Worm (Caenorhabditis elegans) whole organism, L4 larva: ENCODE data around the gene F20D12.7.

Source experiments
- D1046.2 ChIP-seq: fragments of 200-800 bp; sonication (Bioruptor generic); IDR thresholded peaks from 2 replicates; pipeline ENCODE4 v1.3.6; 2022; ENCODE audit warnings: missing genetic modification characterization, missing compliant biosample characterization
- F10B5.3 ChIP-seq: sonication (generic microtip); optimal IDR thresholded peaks from 2 replicates; lab custom pipeline; 2016; ENCODE audit warnings: mild to moderate bottlenecking, missing genetic modification characterization, missing compliant biosample characterization
- F26F4.8 ChIP-seq: fragments of 200-800 bp; sonication (Bioruptor generic); conservative IDR thresholded peaks from 2 replicates; pipeline ENCODE4 v1.3.6; 2022; ENCODE audit warnings: missing genetic modification characterization, missing compliant biosample characterization
- F37D6.2 ChIP-seq: sonication (generic microtip); optimal IDR thresholded peaks from 2 replicates; lab custom pipeline; 2016; ENCODE audit warnings: mild to moderate bottlenecking, missing genetic modification characterization, missing compliant biosample characterization
- F44E2.7 ChIP-seq: fragments of 200-800 bp; sonication (Bioruptor generic); IDR thresholded peaks from 2 replicates; pipeline ENCODE4 v2.1.2; 2022; ENCODE audit warnings: missing genetic modification characterization, missing compliant biosample characterization
- F49E8.2 ChIP-seq: sonication (generic microtip); optimal IDR thresholded peaks from 2 replicates; lab custom pipeline; 2016; ENCODE audit warnings: missing compliant biosample characterization, mild to moderate bottlenecking, missing genetic modification characterization, borderline replicate concordance
- T20F7.1 ChIP-seq: fragments of 200-800 bp; sonication (Bioruptor generic); optimal IDR thresholded peaks from 2 replicates; lab custom pipeline; 2018; ENCODE audit warnings: mild to moderate bottlenecking, missing genetic modification characterization, missing compliant biosample characterization
- Y105C5A.15 ChIP-seq: fragments of 200-800 bp; sonication (Bioruptor generic); IDR thresholded peaks from 2 replicates; pipeline ENCODE4 v1.3.6; 2022; ENCODE audit warnings: missing genetic modification characterization, missing compliant biosample characterization
- Y48G9A.11 ChIP-seq: fragments of 200-800 bp; sonication (Bioruptor generic); IDR thresholded peaks from 2 replicates; pipeline ENCODE4 v1.3.6; 2022; ENCODE audit warnings: missing genetic modification reagents, missing genetic modification characterization, missing compliant biosample characterization
- Y5F2A.4 ChIP-seq: fragments of 200-800 bp; sonication (Bioruptor generic); optimal IDR thresholded peaks from 2 replicates; lab custom pipeline; 2018; ENCODE audit warnings: mild to moderate bottlenecking, missing genetic modification characterization, missing compliant biosample characterization
- aha-1 ChIP-seq: fragments of 150-350 bp; peaks from one replicate; lab custom pipeline; 2014; ENCODE audit warnings: missing biosample characterization, missing genetic modification characterization
- aly-2 ChIP-seq: sonication (generic microtip); optimal IDR thresholded peaks from 2 replicates; lab custom pipeline; 2018; ENCODE audit warnings: missing biosample characterization, missing genetic modification characterization
- ama-1 ChIP-seq: fragments of 150-350 bp; optimal IDR thresholded peaks from 2 replicates; lab custom pipeline; 2014; ENCODE audit warnings: inconsistent platforms, mixed read lengths
- ceh-20 ChIP-seq: fragments of 200-800 bp; sonication (Bioruptor generic); IDR thresholded peaks from 2 replicates; pipeline ENCODE4 v1.3.6; 2022; ENCODE audit warnings: missing genetic modification reagents, missing genetic modification characterization, missing compliant biosample characterization
- ceh-28 ChIP-seq: fragments of 150-350 bp; optimal IDR thresholded peaks from 2 replicates; lab custom pipeline; 2014; ENCODE audit warnings: missing biosample characterization, missing genetic modification reagents, missing genetic modification characterization
- ceh-44 ChIP-seq: fragments of 200-800 bp; sonication (Bioruptor generic); IDR thresholded peaks from 2 replicates; pipeline ENCODE4 v1.3.6; 2022; ENCODE audit warnings: missing genetic modification reagents, missing genetic modification characterization, missing compliant biosample characterization
- ceh-62 ChIP-seq: sonication (generic microtip); optimal IDR thresholded peaks from 2 replicates; lab custom pipeline; 2017; ENCODE audit warnings: missing biosample characterization, missing genetic modification characterization
- ceh-82 ChIP-seq: sonication (generic microtip); optimal IDR thresholded peaks from 2 replicates; lab custom pipeline; 2017; ENCODE audit warnings: missing biosample characterization, missing genetic modification characterization
- daf-12 ChIP-seq: fragments of 150-350 bp; optimal IDR thresholded peaks from 2 replicates; lab custom pipeline; 2014; ENCODE audit warnings: missing biosample characterization, missing genetic modification reagents, missing genetic modification characterization
- daf-19 ChIP-seq: fragments of 200-800 bp; sonication (Bioruptor generic); conservative IDR thresholded peaks from 2 replicates; pipeline ENCODE4 v1.3.6; 2022; ENCODE audit warnings: missing genetic modification characterization, missing compliant biosample characterization
- daf-8 ChIP-seq: fragments of 200-800 bp; sonication (Bioruptor generic); IDR thresholded peaks from 2 replicates; pipeline ENCODE4 v1.3.6; 2022; ENCODE audit warnings: missing genetic modification characterization, missing compliant biosample characterization
- dmd-6 ChIP-seq: fragments of 200-800 bp; sonication (Bioruptor generic); IDR thresholded peaks from 2 replicates; pipeline ENCODE4 v1.3.6; 2022; ENCODE audit warnings: missing genetic modification reagents, missing genetic modification characterization, missing compliant biosample characterization
- dmd-8 ChIP-seq: fragments of 200-800 bp; sonication (Bioruptor generic); IDR thresholded peaks from 2 replicates; pipeline ENCODE4 v1.3.6; 2022; ENCODE audit warnings: missing genetic modification characterization, missing compliant biosample characterization
- dpl-1 ChIP-seq: fragments of 150-350 bp; optimal IDR thresholded peaks from 2 replicates; lab custom pipeline; 2014; ENCODE audit warnings: missing biosample characterization, missing genetic modification reagents, missing genetic modification characterization
- duxl-1 ChIP-seq: sonication (generic microtip); optimal IDR thresholded peaks from 2 replicates; lab custom pipeline; 2016; ENCODE audit warnings: mild to moderate bottlenecking, missing genetic modification characterization, moderate library complexity, missing compliant biosample characterization; ENCODE audit not compliant: poor library complexity
- egl-43 ChIP-seq: fragments of 200-800 bp; sonication (Bioruptor generic); IDR thresholded peaks from 2 replicates; pipeline ENCODE4 v1.3.6; 2022; ENCODE audit warnings: missing genetic modification reagents, missing genetic modification characterization, missing compliant biosample characterization
- fos-1 ChIP-seq: fragments of 150-350 bp; optimal IDR thresholded peaks from 2 replicates; lab custom pipeline; 2014; ENCODE audit warnings: missing biosample characterization, missing genetic modification characterization
- hlh-11 ChIP-seq: fragments of 200-800 bp; sonication (Bioruptor generic); optimal IDR thresholded peaks from 2 replicates; lab custom pipeline; 2018; ENCODE audit warnings: mild to moderate bottlenecking, missing genetic modification characterization, missing compliant biosample characterization
- hlh-30 ChIP-seq: sonication (generic microtip); optimal IDR thresholded peaks from 2 replicates; lab custom pipeline; 2017; ENCODE audit warnings: antibody characterized with exemption, mild to moderate bottlenecking, missing genetic modification characterization, missing compliant biosample characterization; ENCODE audit not compliant: insufficient read depth
- hmg-1.1 ChIP-seq: fragments of 200-800 bp; sonication (Bioruptor generic); IDR thresholded peaks from 2 replicates; pipeline ENCODE4 v1.3.6; 2022; ENCODE audit warnings: missing genetic modification reagents, missing genetic modification characterization, missing compliant biosample characterization
- lim-7 ChIP-seq: fragments of 200-800 bp; sonication (Bioruptor generic); IDR thresholded peaks from 2 replicates; pipeline ENCODE4 v1.3.6; 2022; ENCODE audit warnings: missing genetic modification characterization, missing compliant biosample characterization
- lin-13 ChIP-seq: fragments of 150-350 bp; optimal IDR thresholded peaks from 2 replicates; lab custom pipeline; 2014; ENCODE audit warnings: missing biosample characterization, missing genetic modification reagents, missing genetic modification characterization
- lin-29 ChIP-seq: fragments of 200-800 bp; sonication (Bioruptor generic); IDR thresholded peaks from 2 replicates; pipeline ENCODE4 v1.3.6; 2022; ENCODE audit warnings: missing genetic modification reagents, missing genetic modification characterization, missing compliant biosample characterization
- lin-38 ChIP-seq: fragments of 200-800 bp; sonication (Bioruptor generic); IDR thresholded peaks from 2 replicates; pipeline ENCODE4 v1.3.6; 2022; ENCODE audit warnings: missing genetic modification reagents, missing genetic modification characterization, missing compliant biosample characterization
- lin-39 ChIP-seq: fragments of 150-350 bp; optimal IDR thresholded peaks from 2 replicates; lab custom pipeline; 2014; ENCODE audit warnings: missing biosample characterization, missing genetic modification reagents, missing genetic modification characterization
- lir-3 ChIP-seq: sonication (generic microtip); optimal IDR thresholded peaks from 2 replicates; lab custom pipeline; 2016; ENCODE audit warnings: mild to moderate bottlenecking, missing genetic modification characterization, missing compliant biosample characterization
- madf-5 ChIP-seq, 2 experiments: fragments of 200-800 bp; sonication (Bioruptor generic); IDR thresholded peaks; 2 replicates each; pipeline ENCODE4 v1.3.6; 2022; ENCODE audit warnings: missing compliant biosample characterization in 2 of 2, missing genetic modification characterization in 2 of 2
- madf-9 ChIP-seq: fragments of 200-800 bp; sonication (Bioruptor generic); conservative IDR thresholded peaks from 2 replicates; pipeline ENCODE4 v1.3.6; 2022; ENCODE audit warnings: missing genetic modification reagents, missing genetic modification characterization, missing compliant biosample characterization
- mdt-29 ChIP-seq: fragments of 200-800 bp; sonication (Bioruptor generic); IDR thresholded peaks from 2 replicates; pipeline ENCODE4 v1.3.6; 2022; ENCODE audit warnings: missing genetic modification reagents, missing genetic modification characterization, missing compliant biosample characterization
- mes-2 ChIP-seq: sonication (generic microtip); optimal IDR thresholded peaks from 2 replicates; lab custom pipeline; 2016; ENCODE audit warnings: missing genotype, mild to moderate bottlenecking, missing genetic modification characterization, missing compliant biosample characterization; ENCODE audit not compliant: poor library complexity, severe bottlenecking
- mxl-3 ChIP-seq: fragments of 200-800 bp; sonication (Bioruptor generic); optimal IDR thresholded peaks from 2 replicates; lab custom pipeline; 2018; ENCODE audit warnings: mild to moderate bottlenecking, missing genetic modification characterization, missing compliant biosample characterization
- nhr-237 ChIP-seq: sonication (generic microtip); optimal IDR thresholded peaks from 2 replicates; lab custom pipeline; 2017; ENCODE audit warnings: missing biosample characterization, missing genetic modification characterization
- nhr-28 ChIP-seq: fragments of 150-350 bp; optimal IDR thresholded peaks from 2 replicates; lab custom pipeline; 2014; ENCODE audit warnings: missing biosample characterization, missing genetic modification characterization
- nhr-42 ChIP-seq: fragments of 200-800 bp; sonication (Bioruptor generic); IDR thresholded peaks from 2 replicates; pipeline ENCODE4 v1.3.6; 2022; ENCODE audit warnings: missing genetic modification characterization, missing compliant biosample characterization
- nhr-48 ChIP-seq: sonication (generic microtip); optimal IDR thresholded peaks from 2 replicates; lab custom pipeline; 2016; ENCODE audit warnings: mild to moderate bottlenecking, missing genetic modification characterization, missing compliant biosample characterization
- nhr-76 ChIP-seq: fragments of 150-350 bp; optimal IDR thresholded peaks from 2 replicates; lab custom pipeline; 2014; ENCODE audit warnings: missing biosample characterization, missing genetic modification characterization
- nhr-77 ChIP-seq: fragments of 150-350 bp; optimal IDR thresholded peaks from 2 replicates; lab custom pipeline; 2014; ENCODE audit warnings: missing biosample characterization, missing genetic modification characterization
- pqm-1 ChIP-seq: sonication (generic microtip); optimal IDR thresholded peaks from 2 replicates; lab custom pipeline; 2017; ENCODE audit warnings: missing biosample characterization, missing genetic modification characterization
- tag-97 ChIP-seq: fragments of 200-800 bp; sonication (Bioruptor generic); IDR thresholded peaks from 2 replicates; pipeline ENCODE4 v1.3.6; 2022; ENCODE audit warnings: missing genetic modification characterization, missing compliant biosample characterization
- unc-62 ChIP-seq, 3 experiments: fragments of 150-350 bp in 1 of 3; sonication (generic microtip); optimal IDR thresholded peaks in 2 of 3; peaks in 1 of 3; 1 replicate in 1 of 3; 2 replicates in 2 of 3; lab custom pipeline; 2014 to 2017; ENCODE audit warnings: missing biosample characterization in 3 of 3, missing genetic modification characterization in 3 of 3, missing genetic modification reagents in 3 of 3, missing genotype in 1 of 3
- zag-1 ChIP-seq: fragments of 150-350 bp; optimal IDR thresholded peaks from 2 replicates; lab custom pipeline; 2014; ENCODE audit warnings: missing biosample characterization, missing genetic modification characterization
- zip-2 ChIP-seq: fragments of 150-350 bp; optimal IDR thresholded peaks from 2 replicates; lab custom pipeline; 2014; ENCODE audit warnings: missing biosample characterization, missing genetic modification characterization
- ztf-7 ChIP-seq: fragments of 150-350 bp; optimal IDR thresholded peaks from 2 replicates; lab custom pipeline; 2014; ENCODE audit warnings: missing biosample characterization, missing genetic modification characterization

F20D12.7 gene

DNA sequence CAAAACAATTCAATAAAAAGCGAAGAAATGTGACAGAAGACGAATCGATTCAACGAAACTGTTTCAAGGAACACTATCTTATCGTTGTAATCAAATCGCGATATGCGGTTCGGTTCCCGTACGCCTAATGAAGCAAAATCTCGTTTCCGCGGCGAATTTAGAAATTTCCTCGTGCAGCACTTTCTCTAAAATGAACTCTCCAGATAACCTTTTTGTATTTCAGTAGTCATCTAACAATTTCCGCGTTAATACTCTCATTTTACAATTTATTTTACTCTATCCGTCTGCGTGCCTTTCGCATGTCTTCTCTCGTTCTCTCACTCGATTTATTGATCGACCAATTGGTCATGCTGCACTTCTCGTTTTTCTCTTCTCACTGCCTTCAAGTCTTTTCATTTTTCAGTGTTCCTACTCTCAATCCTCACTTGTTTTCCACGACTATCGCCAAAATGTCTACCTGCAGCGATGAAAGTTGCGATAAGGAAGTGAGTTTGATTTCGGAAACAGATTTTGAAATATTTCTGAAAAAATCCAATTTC, 28.5 kb downstream of the F20D12.7 start, which contains the start of the genes npp-27 and ntl-4 (continued):
- TF ChIP-seq nhr-48 (tag; lab: Kevin White, UChicago): no peak
- no peak for TF ChIP-seq dmd-8 (GFP tag; lab: Robert Waterston, UW)
- no peak for TF ChIP-seq madf-9 (GFP tag; lab: Robert Waterston, UW)
- no peak for TF ChIP-seq lin-29 (GFP tag; lab: Robert Waterston, UW)
- TF ChIP-seq ceh-44: no peak
- no peak for TF ChIP-seq lin-38
- no peak for TF ChIP-seq T20F7.1 (GFP tag; lab: Kevin White, UChicago)
- no peak for TF ChIP-seq nhr-237 (tag; lab: Kevin White, UChicago)
- no peak for TF ChIP-seq daf-12 (tag; lab: Kevin White, UChicago)
- TF ChIP-seq mes-2 (tag; lab: Kevin White, UChicago): peak; percentile 8
- no peak for TF ChIP-seq fos-1 (tag; lab: Kevin White, UChicago)
- TF ChIP-seq Y48G9A.11 (GFP tag; lab: Robert Waterston, UW): no peak
- TF ChIP-seq ama-1 (lab: Kevin White, UChicago): no peak
- TF ChIP-seq ceh-62 (tag; lab: Kevin White, UChicago): no peak
- TF ChIP-seq ceh-20 (GFP tag; lab: Robert Waterston, UW): no peak
- TF ChIP-seq F26F4.8 (GFP tag; lab: Robert Waterston, UW): no peak
- no peak for TF ChIP-seq nhr-42 (GFP tag; lab: Robert Waterston, UW)
- TF ChIP-seq pqm-1: no peak
- no peak for TF ChIP-seq zip-2 (tag; lab: Kevin White, UChicago)
- TF ChIP-seq aly-2 (tag; lab: Kevin White, UChicago): no peak
- no peak for TF ChIP-seq lin-13 (GFP tag; lab: Kevin White, UChicago)
- TF ChIP-seq Y105C5A.15 (GFP tag; lab: Robert Waterston, UW): no peak
- peak; percentile 18 for TF ChIP-seq hlh-11 (tag; lab: Kevin White, UChicago)
- TF ChIP-seq Y5F2A.4: no peak
- TF ChIP-seq lin-39 (tag; lab: Kevin White, UChicago): no peak
- no peak for TF ChIP-seq nhr-28 (tag; lab: Kevin White, UChicago)
- no peak for TF ChIP-seq daf-8
- TF ChIP-seq hlh-30 (tag; lab: Kevin White, UChicago): peak; percentile 75
- TF ChIP-seq lim-7 (GFP tag; lab: Robert Waterston, UW): no peak
- TF ChIP-seq duxl-1 (tag; lab: Kevin White, UChicago): no peak
- TF ChIP-seq nhr-77: no peak
- TF ChIP-seq madf-5 (GFP tag; IDR thresholded peaks at IDR 0.05; lab: Robert Waterston, UW): no peak
- TF ChIP-seq dmd-6 (GFP tag; lab: Robert Waterston, UW): 0 out of 2 replicates have a peak, but pooled peaks have one; percentile 5
- TF ChIP-seq F49E8.2 (tag; lab: Kevin White, UChicago): no peak
- TF ChIP-seq mxl-3 (GFP tag; lab: Kevin White, UChicago): peak; percentile 40
- no peak for TF ChIP-seq daf-19 (GFP tag; lab: Robert Waterston, UW)
- TF ChIP-seq hmg-1.1: 0 out of 2 replicates have a peak, but pooled peaks have one; percentile 27
- no peak for TF ChIP-seq F44E2.7 (GFP tag; lab: Robert Waterston, UW)
- TF ChIP-seq F10B5.3: no peak
- TF ChIP-seq ceh-82 (tag; lab: Kevin White, UChicago): no peak
- TF ChIP-seq nhr-76 (tag; lab: Kevin White, UChicago): no peak
- no peak for TF ChIP-seq egl-43
- no peak for TF ChIP-seq ztf-7 (tag; lab: Kevin White, UChicago)
- TF ChIP-seq unc-62 (GFP tag; optimal IDR thresholded peaks at IDR 0.05 in 1 of 2; lab: Kevin White, UChicago): no peak
- TF ChIP-seq unc-62 (tag; optimal IDR thresholded peaks at IDR 0.05; lab: Kevin White, UChicago): no peak
- no peak for TF ChIP-seq aha-1 (tag; lab: Kevin White, UChicago)
- TF ChIP-seq ceh-28 (tag; lab: Kevin White, UChicago): no peak
- TF ChIP-seq D1046.2 (GFP tag; lab: Robert Waterston, UW): no peak
- no peak for TF ChIP-seq F37D6.2 (tag; lab: Kevin White, UChicago)
- TF ChIP-seq lir-3 (tag; lab: Kevin White, UChicago): no peak
- no peak for TF ChIP-seq tag-97 (GFP tag; lab: Robert Waterston, UW)
- no peak for TF ChIP-seq mdt-29 (GFP tag; lab: Robert Waterston, UW)
- TF ChIP-seq dpl-1: no peak
- TF ChIP-seq zag-1 (tag; lab: Kevin White, UChicago): no peak
